Fruit fly (Drosophila melanogaster) whole organism, prepupa: Measurements from ENCODE around the gene dysc.

Source experiments
- Blimp-1 ChIP-seq: fragments of 200-800 bp; sonication (Bioruptor generic); optimal IDR thresholded peaks from 3 replicates; lab custom pipeline; 2017; ENCODE audit warnings: missing biosample characterization, missing genetic modification characterization, mild to moderate bottlenecking, moderate library complexity, missing genetic modification reagents
- CG10631 ChIP-seq: fragments of 200-800 bp; sonication (Bioruptor generic); optimal IDR thresholded peaks from 2 replicates; lab custom pipeline; 2016; ENCODE audit warnings: missing biosample characterization, missing genetic modification characterization
- CG10669 ChIP-seq: fragments of 200-800 bp; sonication (Bioruptor generic); optimal IDR thresholded peaks from 3 replicates; lab custom pipeline; 2018; ENCODE audit warnings: missing biosample characterization, mild to moderate bottlenecking, missing genetic modification characterization, moderate library complexity
- CG11294 ChIP-seq: fragments of 200-800 bp; sonication (Bioruptor generic); IDR thresholded peaks from 2 replicates; pipeline ENCODE4 v1.3.6; 2022; ENCODE audit warnings: missing biosample characterization, missing genetic modification characterization
- CG11762 ChIP-seq: fragments of 200-800 bp; sonication (Bioruptor generic); optimal IDR thresholded peaks from 3 replicates; lab custom pipeline; 2016; ENCODE audit warnings: missing biosample characterization, missing genetic modification characterization; ENCODE audit not compliant: insufficient read depth
- CG11902 ChIP-seq: fragments of 200-800 bp; sonication (Bioruptor generic); optimal IDR thresholded peaks from 3 replicates; lab custom pipeline; 2016; ENCODE audit warnings: missing biosample characterization, missing genetic modification characterization
- CG1621 ChIP-seq: fragments of 200-800 bp; sonication (Bioruptor generic); optimal IDR thresholded peaks from 3 replicates; lab custom pipeline; 2018; ENCODE audit warnings: missing biosample characterization, mild to moderate bottlenecking, missing genetic modification characterization
- CG16779 ChIP-seq: fragments of 200-800 bp; sonication (Bioruptor generic); optimal IDR thresholded peaks from 3 replicates; lab custom pipeline; 2017; ENCODE audit warnings: missing biosample characterization, mild to moderate bottlenecking, missing genetic modification characterization
- CG3032 ChIP-seq: fragments of 200-800 bp; optimal IDR thresholded peaks from 2 replicates; lab custom pipeline; 2019; ENCODE audit warnings: missing biosample characterization, mild to moderate bottlenecking, missing genetic modification characterization, moderate library complexity
- CG31627 ChIP-seq: fragments of 200-800 bp; sonication (Bioruptor generic); optimal IDR thresholded peaks from 3 replicates; lab custom pipeline; 2016; ENCODE audit warnings: missing biosample characterization, missing genetic modification characterization
- CG32006 ChIP-seq: fragments of 200-800 bp; sonication (Bioruptor generic); optimal IDR thresholded peaks from 3 replicates; lab custom pipeline; 2017; ENCODE audit warnings: missing biosample characterization, mild to moderate bottlenecking, missing genetic modification characterization
- CG6163 ChIP-seq: fragments of 200-800 bp; sonication (Bioruptor generic); IDR thresholded peaks from 3 replicates; pipeline ENCODE4 v1.3.6; 2022; ENCODE audit warnings: missing biosample characterization, missing genetic modification characterization
- CG6276 ChIP-seq: fragments of 200-800 bp; sonication (Bioruptor generic); optimal IDR thresholded peaks from 2 replicates; lab custom pipeline; 2017; ENCODE audit warnings: missing biosample characterization, mild to moderate bottlenecking, missing genetic modification characterization
- CG7368 ChIP-seq: fragments of 200-800 bp; sonication (Bioruptor generic); optimal IDR thresholded peaks from 3 replicates; lab custom pipeline; 2016; ENCODE audit warnings: missing biosample characterization, missing genetic modification characterization
- CG8119 ChIP-seq: fragments of 200-800 bp; sonication (Bioruptor generic); IDR thresholded peaks from 3 replicates; pipeline ENCODE4 v1.3.6; 2022; ENCODE audit warnings: missing biosample characterization, missing genetic modification characterization
- CG8632 ChIP-seq: fragments of 200-800 bp; sonication (Bioruptor generic); optimal IDR thresholded peaks from 3 replicates; lab custom pipeline; 2016; ENCODE audit warnings: missing biosample characterization, missing genetic modification characterization
- CG9139 ChIP-seq: fragments of 200-800 bp; sonication (Bioruptor generic); optimal IDR thresholded peaks from 3 replicates; lab custom pipeline; 2017; ENCODE audit warnings: missing biosample characterization, mild to moderate bottlenecking, missing genetic modification characterization
- Ets21C ChIP-seq: fragments of 200-800 bp; sonication (Bioruptor generic); optimal IDR thresholded peaks from 3 replicates; lab custom pipeline; 2016; ENCODE audit warnings: missing biosample characterization, missing genetic modification characterization
- Ets96B ChIP-seq: fragments of 200-800 bp; optimal IDR thresholded peaks from 2 replicates; lab custom pipeline; 2019; ENCODE audit warnings: missing biosample characterization, mild to moderate bottlenecking, missing genetic modification characterization, moderate library complexity
- Gug ChIP-seq: fragments of 200-800 bp; sonication (Bioruptor generic); IDR thresholded peaks from 2 replicates; pipeline ENCODE4 v1.3.6; 2022; ENCODE audit warnings: missing biosample characterization, missing genetic modification characterization
- Hr38 ChIP-seq: sonication (Bioruptor generic); optimal IDR thresholded peaks from 2 replicates; lab custom pipeline; 2016; ENCODE audit warnings: missing biosample characterization, missing genetic modification characterization
- Hr39 ChIP-seq: fragments of 200-800 bp; sonication (Bioruptor generic); optimal IDR thresholded peaks from 2 replicates; lab custom pipeline; 2016; ENCODE audit warnings: missing biosample characterization, missing genetic modification characterization
- Lpt ChIP-seq: fragments of 200-800 bp; sonication (Bioruptor generic); optimal IDR thresholded peaks from 3 replicates; lab custom pipeline; 2016; ENCODE audit warnings: missing biosample characterization, missing genetic modification characterization
- Met ChIP-seq: fragments of 200-800 bp; sonication (Bioruptor generic); optimal IDR thresholded peaks from 3 replicates; lab custom pipeline; 2016; ENCODE audit warnings: missing biosample characterization, missing genetic modification characterization
- OdsH ChIP-seq: fragments of 200-800 bp; sonication (Bioruptor generic); optimal IDR thresholded peaks from 3 replicates; lab custom pipeline; 2016; ENCODE audit warnings: missing biosample characterization, missing genetic modification characterization
- Smox ChIP-seq: fragments of 200-800 bp; sonication (Bioruptor generic); optimal IDR thresholded peaks from 3 replicates; lab custom pipeline; 2016; ENCODE audit warnings: missing biosample characterization, missing genetic modification characterization
- Sox102F ChIP-seq: fragments of 200-800 bp; sonication (Bioruptor generic); optimal IDR thresholded peaks from 2 replicates; lab custom pipeline; 2016; ENCODE audit warnings: missing biosample characterization, mild to moderate bottlenecking, missing genetic modification characterization
- Sox14 ChIP-seq: fragments of 200-800 bp; sonication (Bioruptor generic); optimal IDR thresholded peaks from 3 replicates; lab custom pipeline; 2016; ENCODE audit warnings: missing biosample characterization, missing genetic modification characterization
- Sox15 ChIP-seq: fragments of 200-800 bp; sonication (Bioruptor generic); optimal IDR thresholded peaks from 3 replicates; lab custom pipeline; 2016; ENCODE audit warnings: missing biosample characterization, missing genetic modification characterization
- achi ChIP-seq: fragments of 200-800 bp; sonication (Bioruptor generic); optimal IDR thresholded peaks from 3 replicates; lab custom pipeline; 2016; ENCODE audit warnings: missing biosample characterization, missing genetic modification characterization
- acj6 ChIP-seq: fragments of 200-800 bp; sonication (Bioruptor generic); optimal IDR thresholded peaks from 3 replicates; lab custom pipeline; 2016; ENCODE audit warnings: missing biosample characterization, missing genetic modification characterization
- cyc ChIP-seq: fragments of 200-800 bp; sonication (Bioruptor generic); optimal IDR thresholded peaks from 3 replicates; lab custom pipeline; 2016; ENCODE audit warnings: missing biosample characterization, missing genetic modification characterization
- dac ChIP-seq: fragments of 200-800 bp; sonication (Bioruptor generic); optimal IDR thresholded peaks from 2 replicates; lab custom pipeline; 2017; ENCODE audit warnings: missing biosample characterization, mild to moderate bottlenecking, missing genetic modification characterization
- eg ChIP-seq: fragments of 200-800 bp; sonication (Bioruptor generic); IDR thresholded peaks from 3 replicates; pipeline ENCODE4 v1.3.6; 2022; ENCODE audit warnings: missing biosample characterization, missing genetic modification characterization
- fd59A ChIP-seq: fragments of 200-800 bp; sonication (Bioruptor generic); optimal IDR thresholded peaks from 2 replicates; lab custom pipeline; 2017; ENCODE audit warnings: missing biosample characterization, mild to moderate bottlenecking, missing genetic modification characterization, missing genetic modification reagents
- fkh ChIP-seq: fragments of 200-800 bp; sonication (Bioruptor generic); optimal IDR thresholded peaks from 3 replicates; lab custom pipeline; 2017; ENCODE audit warnings: missing biosample characterization, mild to moderate bottlenecking, missing genetic modification characterization, moderate library complexity
- lz ChIP-seq: fragments of 200-800 bp; sonication (Bioruptor generic); optimal IDR thresholded peaks from 3 replicates; lab custom pipeline; 2016; ENCODE audit warnings: missing biosample characterization, missing genetic modification characterization
- salr ChIP-seq, 2 experiments: fragments of 200-800 bp; sonication (Bioruptor generic); optimal IDR thresholded peaks; 3 replicates each; lab custom pipeline; 2016 to 2018; ENCODE audit warnings: missing biosample characterization in 2 of 2, missing genetic modification characterization in 2 of 2, mild to moderate bottlenecking in 1 of 2
- spab ChIP-seq: fragments of 200-800 bp; sonication (Bioruptor generic); optimal IDR thresholded peaks from 2 replicates; lab custom pipeline; 2017; ENCODE audit warnings: missing biosample characterization, mild to moderate bottlenecking, missing genetic modification characterization, missing genetic modification reagents
- ss ChIP-seq, 2 experiments: fragments of 200-800 bp; sonication (Bioruptor generic); optimal IDR thresholded peaks; 2 replicates in 1 of 2; 3 replicates in 1 of 2; lab custom pipeline; 2017 to 2018; ENCODE audit warnings: mild to moderate bottlenecking in 2 of 2, missing biosample characterization in 2 of 2, missing genetic modification characterization in 2 of 2, moderate library complexity in 1 of 2
- svp ChIP-seq: fragments of 200-800 bp; sonication (Bioruptor generic); peaks from one replicate; lab custom pipeline; 2016; ENCODE audit warnings: missing biosample characterization, missing genetic modification characterization
- vri ChIP-seq: fragments of 200-800 bp; sonication (Bioruptor generic); optimal IDR thresholded peaks from 3 replicates; lab custom pipeline; 2016; ENCODE audit warnings: missing biosample characterization, mild to moderate bottlenecking, missing genetic modification characterization

The dysc gene

dm6 chr3L:13917589-13918198 is 14.7 kb upstream of the dysc start (continued):
- TF ChIP-seq CG3032 (tag; lab: Kevin White, UChicago) (peak; percentile 23), Ets21C (GFP tag; lab: Kevin White, UChicago) (no peak), fd59A (GFP tag; lab: Kevin White, UChicago) (peak; percentile 68), Lpt (GFP tag; lab: Kevin White, UChicago) (no peak), CG10669 (GFP tag; lab: Kevin White, UChicago) (peak; percentile 69), eg (peak; percentile 44; the same call in 2 of the 3 replicates), CG7368 (GFP tag; lab: Kevin White, UChicago) (peak; percentile 30), achi (GFP tag; lab: Kevin White, UChicago) (peak; percentile 53), ss (GFP tag; optimal IDR thresholded peaks at IDR 0.05; lab: Kevin White, UChicago) (peak; percentile 59 to 64), spab (GFP tag; lab: Kevin White, UChicago) (peak; percentile 64), Sox15 (GFP tag; lab: Kevin White, UChicago) (peak; percentile 5), cyc (GFP tag; lab: Kevin White, UChicago) (no peak)

dm6 chr3L:13914573-13914972 is 11.5 kb upstream of the dysc start:
- TF ChIP-seq fkh (GFP tag; lab: Kevin White, UChicago): peak; percentile 52
- no peak for TF ChIP-seq CG11294 (GFP tag; lab: Robert Waterston, UW)

DNA sequence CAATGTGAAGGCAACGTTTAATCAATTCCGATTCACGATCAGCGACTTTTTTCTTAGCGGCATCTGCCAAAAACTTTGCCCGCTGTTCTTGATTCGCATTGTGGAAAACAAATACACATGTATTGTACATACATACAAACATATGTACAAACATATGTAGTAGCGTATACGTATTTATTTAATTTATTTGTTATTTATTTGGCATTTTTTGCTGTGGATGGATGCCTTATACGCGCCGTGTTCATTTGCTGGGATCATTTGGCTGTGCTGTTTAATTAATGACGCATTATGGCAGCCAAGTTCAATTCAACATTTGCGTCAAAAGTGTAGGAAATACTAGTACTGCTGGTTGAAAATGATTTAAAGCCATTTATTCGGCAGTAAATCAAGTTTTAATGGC is 9.7 kb upstream of the dysc start:
- no peak for TF ChIP-seq CG16779 (tag; lab: Kevin White, UChicago)
- no peak for TF ChIP-seq lz (GFP tag; lab: Kevin White, UChicago)
- no peak for TF ChIP-seq CG9139 (GFP tag; lab: Kevin White, UChicago)
- peak; percentile 77 for TF ChIP-seq fkh (GFP tag; lab: Kevin White, UChicago)
- no peak for TF ChIP-seq Sox102F (GFP tag; lab: Kevin White, UChicago)
- TF ChIP-seq CG3032 (tag; lab: Kevin White, UChicago): no peak
- no peak for TF ChIP-seq CG6276 (GFP tag; lab: Kevin White, UChicago)
- no peak for TF ChIP-seq acj6

- TF ChIP-seq fkh (GFP tag; lab: Kevin White, UChicago) (no peak), CG11762 (no peak), svp (no peak), CG3032 (tag; lab: Kevin White, UChicago) (no peak), vri (GFP tag; lab: Kevin White, UChicago) (no peak), CG11294 (GFP tag; lab: Robert Waterston, UW) (no peak), Smox (GFP tag; lab: Kevin White, UChicago) (no peak), salr (GFP tag; optimal IDR thresholded peaks at IDR 0.05; lab: Kevin White, UChicago) (peak in 1 of 2 experiments; percentile 35), CG11902 (GFP tag; lab: Kevin White, UChicago) (no peak), CG6163 (no peak), CG31627 (no peak), Hr39 (GFP tag; lab: Kevin White, UChicago) (no peak), Hr38 (GFP tag; lab: Kevin White, UChicago) (no peak), Sox15 (GFP tag; lab: Kevin White, UChicago) (no peak), Sox14 (GFP tag; lab: Kevin White, UChicago) (no peak), Met (GFP tag; lab: Kevin White, UChicago) (no peak), OdsH (GFP tag; lab: Kevin White, UChicago) (peak; percentile 35), CG1621 (tag; lab: Kevin White, UChicago) (no peak), CG10669 (GFP tag; lab: Kevin White, UChicago) (no peak), Sox102F (GFP tag; lab: Kevin White, UChicago) (no peak), CG7368 (GFP tag; lab: Kevin White, UChicago) (no peak), Ets21C (GFP tag; lab: Kevin White, UChicago) (no peak), CG8632 (GFP tag; lab: Kevin White, UChicago) (no peak), CG8119 (GFP tag; lab: Robert Waterston, UW) (peak; percentile 71), Ets96B (tag; lab: Kevin White, UChicago) (peak; percentile 3), achi (GFP tag; lab: Kevin White, UChicago) (peak; percentile 37), CG32006 (GFP tag; lab: Kevin White, UChicago) (peak; percentile 76), lz (GFP tag; lab: Kevin White, UChicago) (no peak), cyc (GFP tag; lab: Kevin White, UChicago) (no peak), acj6 (peak; percentile 15), Blimp-1 (GFP tag; lab: Kevin White, UChicago) (no peak), CG10631 (peak; percentile 26), ss (GFP tag; optimal IDR thresholded peaks at IDR 0.05; lab: Kevin White, UChicago) (no peak), Gug (GFP tag; lab: Robert Waterston, UW) (no peak), dac (GFP tag; lab: Kevin White, UChicago) (no peak)
Observed at dm6 chr3L:13911649-13912260, 8.7 kb upstream of the dysc start.
